Worm (Caenorhabditis elegans) whole organism, L4/young adult: ENCODE results near the gene fbxa-54.

Source experiments
- W03F9.2 ChIP-seq: fragments of 150-350 bp; optimal IDR thresholded peaks from 2 replicates; lab custom pipeline; 2014; ENCODE audit warnings: missing biosample characterization, missing genetic modification characterization
- dao-5 ChIP-seq: sonication (generic microtip); optimal IDR thresholded peaks from 2 replicates; lab custom pipeline; 2016; ENCODE audit warnings: missing genotype, missing genetic modification characterization, moderate library complexity, missing compliant biosample characterization
- him-1 ChIP-seq: sonication (generic microtip); optimal IDR thresholded peaks from 2 replicates; lab custom pipeline; 2016; ENCODE audit warnings: missing genotype, missing genetic modification reagents, missing genetic modification characterization, missing compliant biosample characterization

DNA sequence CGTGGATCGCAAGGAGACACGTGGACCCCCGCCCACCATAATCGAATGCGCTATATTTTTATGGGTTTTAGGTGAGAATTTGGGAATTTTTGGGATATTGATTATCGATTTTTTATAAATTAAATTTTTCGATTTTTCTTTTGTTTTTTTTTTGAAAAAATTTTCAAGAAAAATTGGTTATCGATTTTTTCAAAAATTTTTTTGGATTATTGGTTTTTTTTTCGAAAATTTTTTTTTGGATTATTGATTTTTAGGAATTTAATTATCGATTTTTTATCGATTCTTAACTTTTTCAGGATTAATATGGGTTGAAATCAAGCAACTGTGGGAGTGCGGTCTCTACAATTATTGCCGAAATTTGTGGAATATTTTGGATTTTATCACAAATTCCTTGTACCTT lies 40.4 kb downstream of the fbxa-54 start:
- TF ChIP-seq him-1 (tag; lab: Kevin White, UChicago) (no peak), dao-5 (tag; lab: Kevin White, UChicago) (no peak), W03F9.2 (tag; lab: Kevin White, UChicago) (no peak)
